Fruit fly (Drosophila melanogaster): ENCODE data around the gene mdy.

dm6 chr2L:16824905-16825333 lies 8.5 kb downstream of the mdy start, which contains the start of gene Cse1:
- no peak for TF ChIP-seq OdsH (GFP tag; optimal IDR thresholded peaks at IDR 0.05)
- TF ChIP-seq CG8119 (GFP tag; IDR thresholded peaks at IDR 0.05), result no peak
- no peak for TF ChIP-seq CG4318 (GFP tag; optimal IDR thresholded peaks at IDR 0.05)
- no peak for TF ChIP-seq Hr38 (GFP tag; optimal IDR thresholded peaks at IDR 0.05)
- TF ChIP-seq Smox (GFP tag; optimal IDR thresholded peaks at IDR 0.05), result no peak
- no peak for TF ChIP-seq Gug (GFP tag; IDR thresholded peaks at IDR 0.05)
- peak; percentile 16 for TF ChIP-seq CG6854 (GFP tag; optimal IDR thresholded peaks at IDR 0.05)
- TF ChIP-seq Sox102F (GFP tag; optimal IDR thresholded peaks at IDR 0.05), result no peak
- no peak for TF ChIP-seq Lpt (GFP tag; optimal IDR thresholded peaks at IDR 0.05)
- TF ChIP-seq net (GFP tag; optimal IDR thresholded peaks at IDR 0.05), result no peak

All from whole organism, prepupa.